Fruit fly (Drosophila melanogaster): Measurements from ENCODE around the gene CG14120.

The CG14120 gene

DNA sequence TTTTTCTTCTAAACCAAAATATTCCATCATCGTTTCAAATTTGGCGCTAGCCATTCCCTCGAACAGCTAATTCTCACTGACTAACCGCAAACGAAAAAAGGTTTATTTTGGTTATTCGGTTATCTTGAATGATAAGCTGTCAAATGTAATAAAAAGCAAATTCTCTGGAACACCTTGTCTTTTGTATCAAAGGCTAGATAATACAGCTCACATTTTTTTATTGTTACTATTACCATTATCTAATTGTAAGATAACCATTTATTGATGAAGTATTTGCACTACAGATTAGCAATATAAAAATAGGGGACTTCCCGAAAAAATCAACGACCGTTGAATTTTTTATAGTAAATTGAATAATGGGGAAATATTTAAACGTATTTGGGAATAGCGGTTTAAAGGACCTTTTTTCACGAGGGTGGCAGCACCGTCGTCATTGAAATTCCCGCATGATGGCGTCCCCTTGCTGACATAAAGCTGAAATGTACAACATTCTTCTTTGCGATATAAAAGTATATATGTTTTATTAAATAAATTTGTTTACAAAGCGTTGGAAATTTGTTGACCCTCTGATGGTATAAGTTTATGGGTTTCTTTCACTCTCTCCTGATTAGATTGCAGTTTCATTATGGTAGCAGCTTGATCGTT lies 23.5 kb upstream of the CG14120 start, which contains the start of gene CG32107:
CG32107 (minus strand) TSS at position 51 of the 645 bp plus-strand sequence.
- peak; percentile 12 for TF ChIP-seq Dif (GFP tag; optimal IDR thresholded peaks at IDR 0.05; ENCODE audit: partially characterized antibody)
- TF ChIP-seq Rel (GFP tag; optimal IDR thresholded peaks at IDR 0.05): no peak
- TF ChIP-seq Rel (tag; optimal IDR thresholded peaks at IDR 0.05): peak; percentile 98
- TF ChIP-seq Jra (GFP tag; optimal IDR thresholded peaks at IDR 0.05): no peak
- TF ChIP-seq dl (GFP tag; optimal IDR thresholded peaks at IDR 0.05; ENCODE audit: insufficient read depth in 1 of 2, partially characterized antibody in 2 of 2): no peak
- TF ChIP-seq dmrt93B (GFP tag; optimal IDR thresholded peaks at IDR 0.05): no peak
- TF ChIP-seq Myc (optimal IDR thresholded peaks at IDR 0.05): peak; percentile 80
- TF ChIP-seq Vsx2 (GFP tag; optimal IDR thresholded peaks at IDR 0.05; ENCODE audit: partially characterized antibody): peak; percentile 3
- no peak for TF ChIP-seq Abd-B (GFP tag; optimal IDR thresholded peaks at IDR 0.05)

DNA sequence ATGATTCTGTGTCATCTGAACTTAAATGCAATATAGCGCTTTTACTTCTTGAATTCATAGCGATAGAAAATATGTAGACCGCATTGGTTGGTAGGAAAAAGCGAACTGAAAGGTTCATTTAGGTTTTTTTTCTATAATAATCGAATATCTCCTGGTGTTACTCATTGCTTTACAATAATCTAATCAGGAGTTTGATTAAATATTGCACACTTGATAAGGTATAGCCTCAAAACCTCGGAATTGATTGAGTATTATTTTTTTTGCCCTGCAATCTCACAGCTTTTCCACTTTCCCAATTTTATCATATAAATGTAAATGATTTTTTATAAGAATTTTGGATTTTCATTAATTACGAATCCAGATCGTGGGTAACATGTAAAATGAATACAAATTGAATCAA lies 22.0 kb upstream of the CG14120 start, which contains the start of gene CG10943:
CG10943 (minus strand) TSS at position 101 of the 400 bp plus-strand sequence.
- no peak for TF ChIP-seq br (GFP tag; optimal IDR thresholded peaks at IDR 0.05)
- no peak for TF ChIP-seq HLH106 (tag; optimal IDR thresholded peaks at IDR 0.05)
- TF ChIP-seq Hr83 (GFP tag; optimal IDR thresholded peaks at IDR 0.05; ENCODE audit: poor library complexity, severe bottlenecking): no peak

DNA sequence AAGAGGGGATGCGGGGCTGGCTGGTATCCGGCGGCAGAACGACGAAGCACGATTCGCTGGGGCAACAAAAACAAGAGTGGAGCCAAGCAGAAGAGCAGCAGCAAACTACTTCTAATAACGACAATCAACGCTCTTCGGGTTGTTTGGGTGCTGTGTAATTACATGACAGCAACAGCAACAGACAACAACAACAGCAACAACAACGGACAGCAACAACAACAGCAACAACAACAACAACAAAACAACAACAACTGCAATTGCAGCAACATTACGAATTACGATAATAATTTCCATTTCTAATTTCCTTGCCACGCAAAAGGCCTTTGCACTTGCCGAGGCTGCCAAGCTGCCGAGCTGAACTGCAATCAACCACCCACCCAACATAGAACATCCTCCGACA lies 20.4 kb upstream of the CG14120 start:
- no peak for TF ChIP-seq Rel (GFP tag; optimal IDR thresholded peaks at IDR 0.05)
- TF ChIP-seq Rel (tag; optimal IDR thresholded peaks at IDR 0.05): no peak
- TF ChIP-seq Dfd (GFP tag; optimal IDR thresholded peaks at IDR 0.05): peak; percentile 54

DNA sequence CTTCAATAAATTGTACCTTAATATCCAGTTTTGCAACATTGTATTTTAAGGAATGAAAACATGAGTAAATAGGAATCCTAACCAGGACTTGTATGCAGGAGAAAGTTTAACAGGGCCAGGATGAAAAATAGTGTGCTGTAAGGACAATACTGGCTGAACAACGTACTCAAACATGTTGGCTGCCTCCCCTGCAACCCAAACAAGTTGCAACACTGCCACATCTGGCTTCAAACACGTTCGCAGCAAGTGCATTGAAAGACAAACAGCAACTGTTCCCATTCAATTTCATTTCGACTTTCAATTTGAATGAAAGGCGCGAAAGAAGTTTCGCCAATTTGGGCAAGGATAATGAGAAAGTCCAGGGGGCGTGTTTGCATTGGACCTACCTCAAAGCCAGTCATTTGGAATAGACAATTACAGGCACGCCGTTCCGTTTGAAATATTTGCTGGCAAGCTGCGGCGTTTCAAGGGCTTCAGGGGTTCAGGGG lies 16.8 kb upstream of the CG14120 start:
- TF ChIP-seq GATAd (GFP tag; optimal IDR thresholded peaks at IDR 0.05) (no peak), jim (GFP tag; optimal IDR thresholded peaks at IDR 0.05) (no peak), Hr83 (GFP tag; optimal IDR thresholded peaks at IDR 0.05; ENCODE audit: poor library complexity, severe bottlenecking) (no peak), Jra (GFP tag; optimal IDR thresholded peaks at IDR 0.05) (no peak), lola (GFP tag; optimal IDR thresholded peaks at IDR 0.05) (no peak), woc (GFP tag; optimal IDR thresholded peaks at IDR 0.05) (no peak)

DNA sequence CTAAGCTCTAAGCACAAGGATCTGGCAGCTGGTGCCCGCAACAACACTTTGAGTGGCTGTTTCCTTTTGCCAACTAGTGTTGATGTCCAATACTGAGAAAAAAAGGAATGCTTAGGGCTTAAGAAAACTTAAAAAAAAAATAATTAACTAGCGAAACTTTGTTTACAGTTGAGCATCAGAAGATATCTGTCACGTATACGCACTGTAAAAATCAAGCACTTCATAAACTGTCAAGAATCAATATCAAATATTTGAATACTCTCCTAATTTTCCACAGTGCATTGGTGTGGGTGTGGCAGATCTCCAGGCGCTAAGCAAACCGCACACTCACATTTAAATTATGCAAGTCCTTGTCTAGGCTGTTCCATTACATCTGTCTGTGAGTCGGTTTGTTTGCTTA lies 10.6 kb upstream of the CG14120 start:
- TF ChIP-seq sv (GFP tag; optimal IDR thresholded peaks at IDR 0.05) (no peak), pan (optimal IDR thresholded peaks at IDR 0.05) (no peak), dl (GFP tag; optimal IDR thresholded peaks at IDR 0.05; ENCODE audit: insufficient read depth in 1 of 2, partially characterized antibody in 2 of 2) (no peak), Mio (GFP tag; optimal IDR thresholded peaks at IDR 0.05) (no peak), GATAd (GFP tag; optimal IDR thresholded peaks at IDR 0.05) (no peak), fru (GFP tag; optimal IDR thresholded peaks at IDR 0.05) (no peak), Sp1 (GFP tag; optimal IDR thresholded peaks at IDR 0.05) (no peak), Myc (optimal IDR thresholded peaks at IDR 0.05) (no peak), h (GFP tag; optimal IDR thresholded peaks at IDR 0.05) (no peak), Abd-B (GFP tag; optimal IDR thresholded peaks at IDR 0.05) (no peak), ey (GFP tag; optimal IDR thresholded peaks at IDR 0.05) (no peak), N (GFP tag; optimal IDR thresholded peaks at IDR 0.05) (no peak), CrebA (GFP tag; optimal IDR thresholded peaks at IDR 0.05; ENCODE audit: borderline replicate concordance) (no peak), Rel (GFP tag; optimal IDR thresholded peaks at IDR 0.05) (no peak), Rel (tag; optimal IDR thresholded peaks at IDR 0.05) (no peak), OdsH (GFP tag; optimal IDR thresholded peaks at IDR 0.05) (no peak), lola (GFP tag; optimal IDR thresholded peaks at IDR 0.05) (no peak), Jra (GFP tag; optimal IDR thresholded peaks at IDR 0.05) (no peak), Hnf4 (GFP tag; optimal IDR thresholded peaks at IDR 0.05) (no peak)

DNA sequence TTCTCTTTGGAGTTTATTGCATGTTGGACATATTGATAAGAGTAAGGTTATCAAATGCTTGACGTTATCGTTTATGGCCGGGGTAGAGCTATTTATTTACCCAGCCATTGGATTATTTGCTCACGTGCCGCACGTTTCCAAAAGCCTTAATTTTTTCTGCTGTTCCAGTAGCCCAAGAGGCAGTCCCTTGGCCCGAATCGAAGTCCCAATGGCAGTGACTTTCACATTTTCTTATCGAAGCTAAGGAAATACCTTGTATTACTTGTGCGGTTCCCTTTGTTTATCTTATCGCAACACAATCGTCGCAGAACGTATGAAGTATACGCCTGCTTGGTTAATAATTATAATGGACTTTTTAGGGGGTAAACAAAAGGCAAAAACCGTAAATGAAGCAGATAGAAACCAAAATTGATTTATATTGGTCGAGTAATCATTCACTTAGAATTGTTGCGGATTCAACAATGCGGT lies 4.5 kb downstream of the CG14120 start, which contains the start of gene CG43894:
CG43894 (plus strand) TSS at position 418 of the 468 bp plus-strand sequence.
- TF ChIP-seq Sp1 (GFP tag; optimal IDR thresholded peaks at IDR 0.05) (no peak), Rel (GFP tag; optimal IDR thresholded peaks at IDR 0.05) (peak; percentile 28), Rel (tag; optimal IDR thresholded peaks at IDR 0.05) (peak; percentile 60), tai (GFP tag; optimal IDR thresholded peaks at IDR 0.05) (no peak), CrebA (GFP tag; optimal IDR thresholded peaks at IDR 0.05; ENCODE audit: borderline replicate concordance) (peak; percentile 67), sv (GFP tag; optimal IDR thresholded peaks at IDR 0.05) (no peak), psq (GFP tag; optimal IDR thresholded peaks at IDR 0.05) (no peak), Myc (optimal IDR thresholded peaks at IDR 0.05) (no peak), dsf (GFP tag; optimal IDR thresholded peaks at IDR 0.05; ENCODE audit: borderline replicate concordance) (no peak), Dif (GFP tag; optimal IDR thresholded peaks at IDR 0.05; ENCODE audit: partially characterized antibody) (no peak), fru (GFP tag; optimal IDR thresholded peaks at IDR 0.05) (peak; percentile 56), jim (GFP tag; optimal IDR thresholded peaks at IDR 0.05) (no peak), ey (GFP tag; optimal IDR thresholded peaks at IDR 0.05) (no peak), Hr83 (GFP tag; optimal IDR thresholded peaks at IDR 0.05; ENCODE audit: poor library complexity, severe bottlenecking) (no peak), Jra (GFP tag; optimal IDR thresholded peaks at IDR 0.05) (no peak), pan (optimal IDR thresholded peaks at IDR 0.05) (no peak), brk (GFP tag; optimal IDR thresholded peaks at IDR 0.05) (no peak), woc (GFP tag; optimal IDR thresholded peaks at IDR 0.05) (no peak), OdsH (GFP tag; optimal IDR thresholded peaks at IDR 0.05) (no peak), h (GFP tag; optimal IDR thresholded peaks at IDR 0.05) (peak; percentile 44), dl (GFP tag; optimal IDR thresholded peaks at IDR 0.05; ENCODE audit: insufficient read depth in 1 of 2, partially characterized antibody in 2 of 2) (no peak), Abd-B (GFP tag; optimal IDR thresholded peaks at IDR 0.05) (no peak), N (GFP tag; optimal IDR thresholded peaks at IDR 0.05) (no peak), usp (GFP tag; optimal IDR thresholded peaks at IDR 0.05) (no peak), dmrt93B (GFP tag; optimal IDR thresholded peaks at IDR 0.05) (no peak), CG9705 (GFP tag; optimal IDR thresholded peaks at IDR 0.05) (no peak), GATAd (GFP tag; optimal IDR thresholded peaks at IDR 0.05) (no peak), Hnf4 (GFP tag; optimal IDR thresholded peaks at IDR 0.05) (no peak)

All from whole organism, wandering third instar larva.